Worm (Caenorhabditis elegans) whole organism, L1 larva: ENCODE data around the gene copz-1.

Experiments used
- F16B12.6 ChIP-seq: fragments of 150-350 bp; optimal IDR thresholded peaks from 2 replicates; lab custom pipeline; 2014; ENCODE audit warnings: missing biosample characterization, missing genetic modification characterization
- alr-1 ChIP-seq: fragments of 200-800 bp; sonication (Bioruptor generic); optimal IDR thresholded peaks from 2 replicates; lab custom pipeline; 2018; ENCODE audit warnings: borderline replicate concordance, mild to moderate bottlenecking, missing genetic modification characterization, missing compliant biosample characterization
- ceh-63 ChIP-seq: fragments of 200-800 bp; sonication (Bioruptor generic); optimal IDR thresholded peaks from 2 replicates; lab custom pipeline; 2018; ENCODE audit warnings: mild to moderate bottlenecking, missing genetic modification characterization, missing compliant biosample characterization
- ceh-90 ChIP-seq: sonication (generic microtip); optimal IDR thresholded peaks from 2 replicates; lab custom pipeline; 2016; ENCODE audit warnings: missing genetic modification characterization, missing compliant biosample characterization
- dpl-1 ChIP-seq, 3 experiments: fragments of 150-350 bp in 2 of 3; sonication (generic microtip) in 1 of 3; optimal IDR thresholded peaks; 2 replicates each; lab custom pipeline; 2014 to 2017; ENCODE audit warnings: missing biosample characterization in 3 of 3, missing genetic modification characterization in 3 of 3, missing genetic modification reagents in 3 of 3
- dsc-1 ChIP-seq: sonication (generic microtip); optimal IDR thresholded peaks from 2 replicates; lab custom pipeline; 2016; ENCODE audit warnings: mild to moderate bottlenecking, missing genetic modification characterization, missing compliant biosample characterization
- efl-1 ChIP-seq, 4 experiments: fragments of 150-350 bp; optimal IDR thresholded peaks in 3 of 4; peaks in 1 of 4; 1 replicate in 1 of 4; 2 replicates in 3 of 4; lab custom pipeline; 2014; ENCODE audit warnings: missing biosample characterization in 2 of 4, missing genetic modification characterization in 2 of 4, missing genetic modification reagents in 2 of 4
- egl-27 ChIP-seq, 2 experiments: fragments of 150-350 bp in 1 of 2; sonication (generic microtip); optimal IDR thresholded peaks; 3 replicates each; lab custom pipeline; 2017 to 2018; ENCODE audit warnings: missing biosample characterization in 2 of 2, missing genetic modification characterization in 2 of 2, missing genetic modification reagents in 2 of 2
- ets-5 ChIP-seq: fragments of 200-800 bp; sonication (Bioruptor generic); IDR thresholded peaks from 2 replicates; pipeline ENCODE4 v1.3.6; 2022; ENCODE audit warnings: missing genetic modification characterization, missing compliant biosample characterization
- fkh-4 ChIP-seq: sonication (generic microtip); optimal IDR thresholded peaks from 2 replicates; lab custom pipeline; 2016; ENCODE audit warnings: missing compliant biosample characterization, missing genetic modification characterization, borderline replicate concordance
- fos-1 ChIP-seq: fragments of 150-350 bp; optimal IDR thresholded peaks from 2 replicates; lab custom pipeline; 2014; ENCODE audit warnings: missing biosample characterization, missing genetic modification characterization
- grh-1 ChIP-seq: fragments of 200-800 bp; sonication (Bioruptor generic); IDR thresholded peaks from 2 replicates; pipeline ENCODE4 v1.3.6; 2022; ENCODE audit warnings: missing genetic modification reagents, missing genetic modification characterization, missing compliant biosample characterization
- irx-1 ChIP-seq: sonication (generic microtip); optimal IDR thresholded peaks from 2 replicates; lab custom pipeline; 2016; ENCODE audit warnings: missing genetic modification characterization, missing compliant biosample characterization
- lin-14 ChIP-seq: fragments of 200-800 bp; sonication (Bioruptor generic); optimal IDR thresholded peaks from 2 replicates; lab custom pipeline; 2018; ENCODE audit warnings: mild to moderate bottlenecking, missing genetic modification characterization, moderate library complexity, missing compliant biosample characterization
- lin-35 ChIP-seq, 2 experiments: fragments of 150-350 bp; optimal IDR thresholded peaks; 2 replicates each; lab custom pipeline; 2014; ENCODE audit warnings: missing biosample characterization in 2 of 2, missing genetic modification characterization in 2 of 2, missing genetic modification reagents in 2 of 2
- lsy-2 ChIP-seq, 2 experiments: fragments of 150-350 bp; optimal IDR thresholded peaks; 2 replicates each; lab custom pipeline; 2014; ENCODE audit warnings: missing biosample characterization in 2 of 2, missing genetic modification characterization in 2 of 2
- nhr-237 ChIP-seq: fragments of 150-350 bp; optimal IDR thresholded peaks from 2 replicates; lab custom pipeline; 2014; ENCODE audit warnings: missing biosample characterization, missing genetic modification characterization
- nhr-28 ChIP-seq: fragments of 150-350 bp; optimal IDR thresholded peaks from 2 replicates; lab custom pipeline; 2014; ENCODE audit warnings: missing biosample characterization, missing genetic modification characterization
- nhr-47 ChIP-seq: sonication (generic microtip); optimal IDR thresholded peaks from 2 replicates; lab custom pipeline; 2016; ENCODE audit warnings: mild to moderate bottlenecking, missing genetic modification characterization, moderate library complexity, missing compliant biosample characterization
- nhr-71 ChIP-seq: sonication (generic microtip); optimal IDR thresholded peaks from 2 replicates; lab custom pipeline; 2016; ENCODE audit warnings: mild to moderate bottlenecking, missing genetic modification characterization, moderate library complexity, missing compliant biosample characterization
- nhr-76 ChIP-seq: sonication (generic microtip); optimal IDR thresholded peaks from 2 replicates; lab custom pipeline; 2017; ENCODE audit warnings: missing biosample characterization, missing genetic modification characterization
- nhr-84 ChIP-seq: sonication (generic microtip); optimal IDR thresholded peaks from 2 replicates; lab custom pipeline; 2017; ENCODE audit warnings: missing biosample characterization, missing genetic modification characterization
- nhr-85 ChIP-seq: sonication (generic microtip); peaks from one replicate; lab custom pipeline; 2016; ENCODE audit warnings: missing genetic modification characterization, inconsistent platforms, missing compliant biosample characterization
- nhr-90 ChIP-seq: sonication (generic microtip); optimal IDR thresholded peaks from 2 replicates; lab custom pipeline; 2016; ENCODE audit warnings: mild to moderate bottlenecking, missing genetic modification characterization, missing compliant biosample characterization; ENCODE audit not compliant: poor library complexity
- pag-3 ChIP-seq: sonication (generic microtip); optimal IDR thresholded peaks from 2 replicates; lab custom pipeline; 2017; ENCODE audit warnings: missing genetic modification characterization, mild to moderate bottlenecking, missing compliant biosample characterization, antibody characterized with exemption, borderline replicate concordance; ENCODE audit not compliant: insufficient read depth
- pax-3 ChIP-seq: fragments of 200-800 bp; sonication (Bioruptor generic); optimal IDR thresholded peaks from 2 replicates; lab custom pipeline; 2018; ENCODE audit warnings: mild to moderate bottlenecking, missing genetic modification characterization, moderate library complexity, missing compliant biosample characterization
- rnt-1 ChIP-seq: sonication (generic microtip); optimal IDR thresholded peaks from 2 replicates; lab custom pipeline; 2016; ENCODE audit warnings: mild to moderate bottlenecking, missing genetic modification characterization, moderate library complexity, missing compliant biosample characterization
- snu-23 ChIP-seq: sonication (generic microtip); optimal IDR thresholded peaks from 2 replicates; lab custom pipeline; 2016; ENCODE audit warnings: missing genetic modification characterization, missing compliant biosample characterization
- sox-4 ChIP-seq: sonication (generic microtip); optimal IDR thresholded peaks from 2 replicates; lab custom pipeline; 2016; ENCODE audit warnings: missing genetic modification characterization, missing compliant biosample characterization
- sptf-1 ChIP-seq: fragments of 150-350 bp; optimal IDR thresholded peaks from 2 replicates; lab custom pipeline; 2014; ENCODE audit warnings: missing biosample characterization, missing genetic modification characterization
- sup-37 ChIP-seq: fragments of 200-800 bp; sonication (Bioruptor generic); optimal IDR thresholded peaks from 2 replicates; lab custom pipeline; 2018; ENCODE audit warnings: mild to moderate bottlenecking, missing genetic modification characterization, missing compliant biosample characterization
- swsn-7 ChIP-seq: sonication (generic microtip); optimal IDR thresholded peaks from 2 replicates; lab custom pipeline; 2016; ENCODE audit warnings: missing genetic modification characterization, missing compliant biosample characterization
- unc-130 ChIP-seq: fragments of 150-350 bp; optimal IDR thresholded peaks from 2 replicates; lab custom pipeline; 2017; ENCODE audit warnings: missing biosample characterization, missing genetic modification characterization, inconsistent platforms
- unc-30 ChIP-seq: sonication (generic microtip); optimal IDR thresholded peaks from 2 replicates; lab custom pipeline; 2017; ENCODE audit warnings: missing biosample characterization, missing genetic modification characterization
- unc-62 ChIP-seq: fragments of 150-350 bp; optimal IDR thresholded peaks from 2 replicates; lab custom pipeline; 2014; ENCODE audit warnings: missing biosample characterization, missing genetic modification reagents, missing genetic modification characterization
- unc-86 ChIP-seq: sonication (generic microtip); optimal IDR thresholded peaks from 2 replicates; lab custom pipeline; 2016; ENCODE audit warnings: missing genetic modification characterization, missing compliant biosample characterization
- xbp-1 ChIP-seq: sonication (generic microtip); optimal IDR thresholded peaks from 2 replicates; lab custom pipeline; 2016; ENCODE audit warnings: missing genetic modification characterization, missing compliant biosample characterization
- ztf-11 ChIP-seq, 2 experiments: sonication (generic microtip); optimal IDR thresholded peaks; 2 replicates each; lab custom pipeline; 2016 to 2017; ENCODE audit warnings: missing genetic modification characterization in 2 of 2, missing biosample characterization in 1 of 2, missing compliant biosample characterization in 1 of 2

The copz-1 gene

DNA sequence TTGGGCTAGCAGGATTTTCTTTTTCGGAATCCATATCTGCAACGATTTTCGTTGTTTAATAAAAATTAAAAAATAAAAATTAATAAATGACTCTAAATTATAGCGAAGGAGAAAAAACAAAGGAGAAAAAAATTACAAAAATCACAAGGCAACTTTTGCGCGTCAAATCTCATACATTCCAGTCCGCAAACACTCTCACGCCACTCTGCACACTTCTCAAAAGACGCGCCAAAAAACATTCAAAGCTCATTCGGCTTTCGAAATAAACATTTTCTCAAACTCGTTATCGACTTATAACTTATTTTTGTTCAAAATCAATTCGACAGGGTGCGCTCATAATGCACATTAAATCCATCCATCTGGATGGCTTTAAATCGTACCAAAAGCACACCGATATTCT lies 48.6 kb upstream of the copz-1 start, which contains the start of the genes R06F6.12 and mix-1 (continued):
- TF ChIP-seq pax-3 (tag; lab: Kevin White, UChicago) (no peak), dsc-1 (tag; lab: Kevin White, UChicago) (peak; percentile 50)

DNA sequence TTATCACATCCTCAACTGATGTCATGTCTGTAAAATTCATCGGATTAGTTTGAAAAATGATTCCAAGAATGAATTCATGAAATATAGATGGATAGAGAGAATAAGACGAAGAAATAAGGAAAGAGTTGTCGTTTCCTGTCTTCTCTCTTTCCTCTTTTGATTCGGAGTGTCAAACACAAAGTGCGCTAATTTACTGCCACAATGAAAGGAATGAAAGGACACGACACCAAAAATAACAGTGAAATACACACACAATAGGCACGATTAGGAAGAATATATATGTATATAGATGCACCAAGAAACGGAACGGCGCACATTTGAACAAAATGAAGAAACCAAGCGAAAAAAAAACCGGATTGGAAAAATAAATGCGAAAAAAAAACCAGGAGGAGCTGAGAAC lies 43.6 kb upstream of the copz-1 start, which contains the start of gene VM106R.1:
TSS of gene VM106R.1 (minus strand) at position 101 of the 400 bp plus-strand sequence.
- TF ChIP-seq sox-4 (tag; lab: Kevin White, UChicago), result no peak
- TF ChIP-seq unc-62 (GFP tag; lab: Kevin White, UChicago), result no peak
- TF ChIP-seq unc-86, result peak; percentile 41
- no peak for TF ChIP-seq F16B12.6
- peak; percentile 47 for TF ChIP-seq lin-14 (GFP tag; lab: Kevin White, UChicago)
- no peak for TF ChIP-seq grh-1 (GFP tag; lab: Robert Waterston, UW)
- TF ChIP-seq ztf-11 (tag; optimal IDR thresholded peaks at IDR 0.05; lab: Kevin White, UChicago), result no peak
- TF ChIP-seq nhr-28 (tag; lab: Kevin White, UChicago), result no peak
- no peak for TF ChIP-seq ets-5
- TF ChIP-seq nhr-84, result no peak
- TF ChIP-seq nhr-90 (tag; lab: Kevin White, UChicago), result no peak
- TF ChIP-seq nhr-85 (tag; lab: Kevin White, UChicago), result no peak
- TF ChIP-seq nhr-237 (tag; lab: Kevin White, UChicago), result no peak
- TF ChIP-seq sup-37 (GFP tag; lab: Kevin White, UChicago), result no peak
- no peak for TF ChIP-seq xbp-1 (tag; lab: Kevin White, UChicago)
- TF ChIP-seq fos-1, result no peak
- TF ChIP-seq nhr-47, result peak; percentile 28
- no peak for TF ChIP-seq swsn-7 (tag; lab: Kevin White, UChicago)
- no peak for TF ChIP-seq ceh-90 (tag; lab: Kevin White, UChicago)
- TF ChIP-seq lin-35 (GFP tag; optimal IDR thresholded peaks at IDR 0.05; lab: Kevin White, UChicago), result no peak
- TF ChIP-seq pag-3 (tag; lab: Kevin White, UChicago), result no peak
- peak; percentile 14 for TF ChIP-seq nhr-71 (tag; lab: Kevin White, UChicago)
- no peak for TF ChIP-seq unc-30 (tag; lab: Kevin White, UChicago)
- no peak for TF ChIP-seq fkh-4
- no peak for TF ChIP-seq unc-130 (tag; lab: Kevin White, UChicago)
- no peak for TF ChIP-seq lsy-2 (tag; optimal IDR thresholded peaks at IDR 0.05; lab: Kevin White, UChicago)
- no peak for TF ChIP-seq egl-27 (tag; optimal IDR thresholded peaks at IDR 0.05; lab: Kevin White, UChicago)
- TF ChIP-seq, all 84 proteins: peak for 4

ce11 chrII:10829572-10829971 lies 43.1 kb upstream of the copz-1 start:
- no peak for TF ChIP-seq ztf-11 (tag; optimal IDR thresholded peaks at IDR 0.05; lab: Kevin White, UChicago)
- no peak for TF ChIP-seq snu-23 (GFP tag; lab: Kevin White, UChicago)
- TF ChIP-seq lin-14 (GFP tag; lab: Kevin White, UChicago), result no peak
- TF ChIP-seq ceh-63 (GFP tag; lab: Kevin White, UChicago), result no peak
- no peak for TF ChIP-seq rnt-1 (tag; lab: Kevin White, UChicago)
- no peak for TF ChIP-seq irx-1
- TF ChIP-seq F16B12.6, result no peak
- TF ChIP-seq nhr-76 (tag; lab: Kevin White, UChicago), result no peak
- no peak for TF ChIP-seq alr-1 (tag; lab: Kevin White, UChicago)
- no peak for TF ChIP-seq efl-1 (optimal IDR thresholded peaks at IDR 0.05; lab: Kevin White, UChicago)
- TF ChIP-seq efl-1 (GFP tag; optimal IDR thresholded peaks at IDR 0.05 in 1 of 2; lab: Kevin White, UChicago), result no peak
- no peak for TF ChIP-seq dpl-1 (GFP tag; optimal IDR thresholded peaks at IDR 0.05; lab: Kevin White, UChicago)

ce11 chrII:10834717-10835116 lies 38.0 kb upstream of the copz-1 start:
- TF ChIP-seq sptf-1 (no peak), xbp-1 (tag; lab: Kevin White, UChicago) (no peak)
